Fruit fly (Drosophila melanogaster): Measurements from ENCODE around the gene CG18249.

Gene CG18249

DNA sequence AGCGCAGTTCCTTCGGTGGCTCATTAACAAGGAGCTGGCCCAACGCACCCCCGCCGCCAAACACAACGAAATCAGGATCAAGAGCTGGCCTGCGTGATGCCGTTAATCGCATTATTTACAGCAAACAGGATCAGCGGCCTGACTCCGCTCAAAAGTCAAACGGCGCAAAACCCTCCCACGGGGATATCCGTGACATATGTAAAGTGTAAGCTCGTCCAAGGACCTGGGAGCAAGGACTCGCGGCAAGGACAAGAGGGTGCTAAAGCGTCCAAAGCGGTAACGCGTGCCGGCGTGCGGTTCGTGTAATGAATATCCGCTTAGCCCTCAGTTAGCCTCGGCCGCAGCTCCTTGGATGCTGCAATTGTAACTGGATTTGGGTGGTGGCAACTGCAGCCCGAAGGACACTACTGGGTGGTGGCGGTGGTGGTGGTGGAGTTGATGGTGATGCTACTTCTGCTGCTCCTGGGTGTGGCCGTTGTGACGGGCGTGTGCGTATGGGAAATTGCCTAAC is 5.6 kb downstream of the CG18249 start (continued):
- TF ChIP-seq dati (GFP tag; IDR thresholded peaks at IDR 0.05) (no peak), Aef1 (GFP tag; IDR thresholded peaks at IDR 0.05) (no peak), Sox100B (GFP tag; optimal IDR thresholded peaks at IDR 0.05) (no peak), crp (GFP tag; optimal IDR thresholded peaks at IDR 0.05) (no peak), pfk (GFP tag; optimal IDR thresholded peaks at IDR 0.05) (no peak), Fer1 (GFP tag; optimal IDR thresholded peaks at IDR 0.05) (no peak), tgo (GFP tag; IDR thresholded peaks at IDR 0.05) (no peak), Hmx (GFP tag; optimal IDR thresholded peaks at IDR 0.05) (no peak), gcm (GFP tag; optimal IDR thresholded peaks at IDR 0.05) (no peak), CG2202 (tag; optimal IDR thresholded peaks at IDR 0.05) (no peak), lab (GFP tag; optimal IDR thresholded peaks at IDR 0.05) (no peak), nerfin-1 (tag; optimal IDR thresholded peaks at IDR 0.05) (no peak), sisA (GFP tag; IDR thresholded peaks at IDR 0.05) (no peak), gsb-n (tag; optimal IDR thresholded peaks at IDR 0.05) (peak; percentile 12), zfh2 (GFP tag; optimal IDR thresholded peaks at IDR 0.05) (no peak), Spps (tag; optimal IDR thresholded peaks at IDR 0.05) (no peak), gce (GFP tag; IDR thresholded peaks at IDR 0.05) (no peak), ranshi (GFP tag; IDR thresholded peaks at IDR 0.05) (no peak), CG10654 (GFP tag; optimal IDR thresholded peaks at IDR 0.05) (no peak), zfh1 (GFP tag; IDR thresholded peaks at IDR 0.05) (no peak), Ssrp (tag; optimal IDR thresholded peaks at IDR 0.05) (no peak), sd (tag; optimal IDR thresholded peaks at IDR 0.05) (peak; percentile 4), eyg (GFP tag; optimal IDR thresholded peaks at IDR 0.05) (no peak), her (GFP tag; optimal IDR thresholded peaks at IDR 0.05) (no peak), CG8944 (GFP tag; optimal IDR thresholded peaks at IDR 0.05) (no peak), Atf3 (GFP tag; optimal IDR thresholded peaks at IDR 0.05) (no peak), Oli (tag; optimal IDR thresholded peaks at IDR 0.05) (no peak), CG12219 (GFP tag; optimal IDR thresholded peaks at IDR 0.05) (no peak), ssp (GFP tag; IDR thresholded peaks at IDR 0.05) (no peak), luna (GFP tag; optimal IDR thresholded peaks at IDR 0.05) (no peak), Hey (tag; optimal IDR thresholded peaks at IDR 0.05) (peak; percentile 99), BtbVII (GFP tag; optimal IDR thresholded peaks at IDR 0.05) (no peak), gfzf (GFP tag; optimal IDR thresholded peaks at IDR 0.05) (no peak), kay (GFP tag; optimal IDR thresholded peaks at IDR 0.05) (no peak), psq (GFP tag; optimal IDR thresholded peaks at IDR 0.05) (no peak), lola (GFP tag; optimal IDR thresholded peaks at IDR 0.05) (no peak), cas (GFP tag; IDR thresholded peaks at IDR 0.05) (no peak), CG4617 (GFP tag; optimal IDR thresholded peaks at IDR 0.05; ENCODE audit: borderline replicate concordance) (no peak), org-1 (GFP tag; optimal IDR thresholded peaks at IDR 0.05) (no peak), CG8478 (optimal IDR thresholded peaks at IDR 0.05) (peak; percentile 11), Opbp (GFP tag; IDR thresholded peaks at IDR 0.05; ENCODE audit: partially characterized antibody) (no peak), fd96Cb (tag; optimal IDR thresholded peaks at IDR 0.05) (no peak), salm (tag; optimal IDR thresholded peaks at IDR 0.05) (no peak), CG33557 (GFP tag; optimal IDR thresholded peaks at IDR 0.05) (no peak), CG17328 (GFP tag; IDR thresholded peaks at IDR 0.05) (no peak), CG4360 (GFP tag; IDR thresholded peaks at IDR 0.05) (no peak), Hsf (GFP tag; optimal IDR thresholded peaks at IDR 0.05) (no peak), eve (GFP tag; optimal IDR thresholded peaks at IDR 0.05) (no peak), Hr51 (GFP tag; optimal IDR thresholded peaks at IDR 0.05) (no peak), Mad (GFP tag; optimal IDR thresholded peaks at IDR 0.05) (no peak), Six4 (GFP tag; optimal IDR thresholded peaks at IDR 0.05) (no peak)
